Worm (Caenorhabditis elegans) whole organism, L1 larva: ENCODE data around the gene ZK856.18.

Source experiments
- aha-1 ChIP-seq: fragments of 150-350 bp; optimal IDR thresholded peaks from 2 replicates; lab custom pipeline; 2014; ENCODE audit warnings: missing biosample characterization, missing genetic modification characterization
- alr-1 ChIP-seq: fragments of 200-800 bp; sonication (Bioruptor generic); optimal IDR thresholded peaks from 2 replicates; lab custom pipeline; 2018; ENCODE audit warnings: borderline replicate concordance, mild to moderate bottlenecking, missing genetic modification characterization, missing compliant biosample characterization
- ama-1 ChIP-seq: fragments of 150-350 bp; optimal IDR thresholded peaks from 2 replicates; lab custom pipeline; 2014
- blmp-1 ChIP-seq: fragments of 150-350 bp; optimal IDR thresholded peaks from 2 replicates; lab custom pipeline; 2014; ENCODE audit warnings: missing biosample characterization, missing genetic modification characterization
- hpl-2 ChIP-seq: fragments of 150-350 bp; optimal IDR thresholded peaks from 2 replicates; lab custom pipeline; 2014; ENCODE audit warnings: missing biosample characterization, missing genetic modification reagents, missing genetic modification characterization
- mef-2 ChIP-seq: fragments of 150-350 bp; optimal IDR thresholded peaks from 2 replicates; lab custom pipeline; 2014; ENCODE audit warnings: missing biosample characterization, missing genetic modification characterization
- nhr-12 ChIP-seq: sonication (generic microtip); optimal IDR thresholded peaks from 2 replicates; lab custom pipeline; 2017; ENCODE audit warnings: missing biosample characterization, missing genetic modification characterization
- snpc-4 ChIP-seq: fragments of 150-350 bp; optimal IDR thresholded peaks from 2 replicates; lab custom pipeline; 2014; ENCODE audit warnings: missing biosample characterization, missing genetic modification characterization
- sptf-1 ChIP-seq: fragments of 150-350 bp; optimal IDR thresholded peaks from 2 replicates; lab custom pipeline; 2014; ENCODE audit warnings: missing biosample characterization, missing genetic modification characterization
- unc-30 ChIP-seq: sonication (generic microtip); optimal IDR thresholded peaks from 2 replicates; lab custom pipeline; 2017; ENCODE audit warnings: missing biosample characterization, missing genetic modification characterization
- unc-62 ChIP-seq: fragments of 150-350 bp; optimal IDR thresholded peaks from 2 replicates; lab custom pipeline; 2014; ENCODE audit warnings: missing biosample characterization, missing genetic modification reagents, missing genetic modification characterization
- ztf-4 ChIP-seq: fragments of 150-350 bp; optimal IDR thresholded peaks from 2 replicates; lab custom pipeline; 2014; ENCODE audit warnings: missing biosample characterization, missing genetic modification characterization

ce11 chrV:10152278-10152677 is 33.5 kb downstream of the ZK856.18 start, which contains the start of gene srsx-28:
- TF ChIP-seq sptf-1 (no peak), nhr-12 (tag; lab: Kevin White, UChicago) (no peak), ama-1 (lab: Kevin White, UChicago) (no peak), mef-2 (tag; lab: Kevin White, UChicago) (no peak), blmp-1 (tag; lab: Kevin White, UChicago) (no peak), aha-1 (tag; lab: Kevin White, UChicago) (no peak), unc-62 (GFP tag; lab: Kevin White, UChicago) (no peak), unc-30 (tag; lab: Kevin White, UChicago) (no peak), hpl-2 (no peak), ztf-4 (tag; lab: Kevin White, UChicago) (no peak), snpc-4 (no peak), alr-1 (tag; lab: Kevin White, UChicago) (no peak)
